Fruit fly (Drosophila melanogaster) S2 (cell line): ENCODE measurements around the gene oc.

Source experiments
- CG8478 ChIP-seq: fragments of >200 bp; optimal IDR thresholded peaks from 2 replicates; lab custom pipeline; 2018
- CTCF ChIP-seq, 2 experiments: fragments of >200 bp; optimal IDR thresholded peaks; 2 replicates each; lab custom pipeline; 2018

DNA sequence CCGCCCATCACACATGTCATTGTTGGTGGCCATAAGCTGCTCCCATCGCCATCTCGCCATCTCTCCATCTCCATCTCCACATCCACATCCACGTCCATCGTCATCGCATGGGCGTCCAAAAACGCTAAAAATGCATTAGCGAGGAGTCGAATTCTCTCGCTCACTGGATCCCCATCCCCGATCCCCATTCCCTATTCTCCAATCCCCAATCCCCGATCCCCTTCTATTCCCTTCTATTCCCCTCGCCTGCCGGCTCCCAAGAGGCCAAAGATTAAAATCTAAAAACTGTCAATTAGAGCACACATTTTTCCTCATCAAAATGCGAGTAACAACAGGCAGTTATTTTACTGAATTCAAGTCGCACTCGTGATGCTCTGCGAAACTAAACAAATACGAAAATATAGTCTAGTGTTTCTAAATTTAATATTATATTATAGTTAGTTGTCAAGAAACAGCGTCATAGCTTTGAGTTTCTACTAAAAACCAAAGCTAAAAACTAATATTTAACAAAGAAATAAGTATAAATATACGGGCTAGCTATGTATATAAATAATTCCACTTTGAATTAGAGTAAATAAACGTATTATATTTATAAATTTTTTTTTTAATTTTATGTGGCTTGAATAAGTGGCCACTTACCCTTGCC, 33.6 kb downstream of the oc start:
- TF ChIP-seq CTCF (optimal IDR thresholded peaks at IDR 0.05; lab: Kevin White, UChicago) = no peak
- no peak for TF ChIP-seq CG8478 (lab: Kevin White, UChicago)
